Fruit fly (Drosophila melanogaster): ENCODE results near the gene CG45116.

Gene CG45116

dm6 chr3L:22665110-22665509 lies 34.1 kb upstream of the CG45116 start (continued):
- TF ChIP-seq sc (optimal IDR thresholded peaks at IDR 0.05) (no peak), sc (GFP tag; optimal IDR thresholded peaks at IDR 0.05) (peak; percentile 2), Camta (GFP tag; optimal IDR thresholded peaks at IDR 0.05) (no peak), ap (GFP tag; IDR thresholded peaks at IDR 0.05) (no peak), so (GFP tag; IDR thresholded peaks at IDR 0.05) (no peak), grau (tag; optimal IDR thresholded peaks at IDR 0.05) (no peak), CG10147 (GFP tag; optimal IDR thresholded peaks at IDR 0.05) (no peak), Pdp1 (GFP tag; optimal IDR thresholded peaks at IDR 0.05) (no peak), dmrt99B (tag; optimal IDR thresholded peaks at IDR 0.05) (peak; percentile 30), sens (GFP tag) (peak; percentile 87), CG15514 (GFP tag; optimal IDR thresholded peaks at IDR 0.05) (no peak), CG9437 (GFP tag; optimal IDR thresholded peaks at IDR 0.05) (no peak), yki (optimal IDR thresholded peaks at IDR 0.05) (no peak), CG1603 (tag; optimal IDR thresholded peaks at IDR 0.05) (peak; percentile 62), croc (GFP tag; conservative IDR thresholded peaks at IDR 0.05) (no peak), Mad (GFP tag; optimal IDR thresholded peaks at IDR 0.05) (no peak), CG30403 (GFP tag; optimal IDR thresholded peaks at IDR 0.05) (no peak), lilli (GFP tag; optimal IDR thresholded peaks at IDR 0.05) (peak; percentile 22), CG10565 (GFP tag; optimal IDR thresholded peaks at IDR 0.05) (no peak), Oli (tag; optimal IDR thresholded peaks at IDR 0.05) (peak; percentile 50), CG7963 (GFP tag; IDR thresholded peaks at IDR 0.05; ENCODE audit: partially characterized antibody) (no peak), fu2 (GFP tag; optimal IDR thresholded peaks at IDR 0.05) (no peak), CG15073 (GFP tag; optimal IDR thresholded peaks at IDR 0.05) (no peak), CG13287 (GFP tag; IDR thresholded peaks at IDR 0.05; ENCODE audit: partially characterized antibody) (no peak), Blimp-1 (GFP tag; optimal IDR thresholded peaks at IDR 0.05) (peak; percentile 40), Hr51 (GFP tag; optimal IDR thresholded peaks at IDR 0.05) (peak in 1 of 2 experiments; percentile 32), nerfin-1 (tag; optimal IDR thresholded peaks at IDR 0.05) (no peak), fd102C (GFP tag; optimal IDR thresholded peaks at IDR 0.05) (no peak), Fer1 (GFP tag; optimal IDR thresholded peaks at IDR 0.05) (no peak), amos (GFP tag; IDR thresholded peaks at IDR 0.05; ENCODE audit: partially characterized antibody) (no peak), CG31441 (GFP tag; IDR thresholded peaks at IDR 0.05) (0 out of 2 replicates have a peak, but pooled peaks have one; percentile 21), slp2 (GFP tag; optimal IDR thresholded peaks at IDR 0.05) (no peak), Eip74EF (GFP tag; optimal IDR thresholded peaks at IDR 0.05) (no peak), CG8478 (optimal IDR thresholded peaks at IDR 0.05) (no peak), ewg (GFP tag; optimal IDR thresholded peaks at IDR 0.05) (peak; percentile 0), sim (GFP tag; IDR thresholded peaks at IDR 0.05) (no peak), HLHmδ (GFP tag; optimal IDR thresholded peaks at IDR 0.05) (no peak), lov (optimal IDR thresholded peaks at IDR 0.05) (no peak), lov (GFP tag; IDR thresholded peaks at IDR 0.05) (no peak), stwl (tag; optimal IDR thresholded peaks at IDR 0.05) (no peak), CG8359 (GFP tag; optimal IDR thresholded peaks at IDR 0.05; ENCODE audit: borderline replicate concordance) (no peak), Doc2 (GFP tag; IDR thresholded peaks at IDR 0.05) (no peak), bsh (GFP tag; optimal IDR thresholded peaks at IDR 0.05) (peak in 1 of 2 experiments; percentile 57), eve (GFP tag; optimal IDR thresholded peaks at IDR 0.05) (peak in 1 of 2 experiments; percentile 40), Hr78 (GFP tag; optimal IDR thresholded peaks at IDR 0.05) (no peak), CG34224 (GFP tag; IDR thresholded peaks at IDR 0.05; ENCODE audit: partially characterized antibody) (no peak), Atf3 (GFP tag; optimal IDR thresholded peaks at IDR 0.05) (no peak), CG12104 (GFP tag; optimal IDR thresholded peaks at IDR 0.05) (no peak), dati (GFP tag; IDR thresholded peaks at IDR 0.05) (no peak), sob (GFP tag; IDR thresholded peaks at IDR 0.05) (no peak), bigmax (GFP tag; optimal IDR thresholded peaks at IDR 0.05) (no peak)
